Worm (Caenorhabditis elegans): ENCODE measurements around the gene C18B2.3.

ce11 chrX:3605727-3606126, 4.1 kb downstream of the C18B2.3 start, which contains the start of gene C18B2.4:
- peak in 1 of 2 experiments; percentile 53 for TF ChIP-seq unc-62 (GFP tag; optimal IDR thresholded peaks at IDR 0.05 in 1 of 2)
- TF ChIP-seq unc-62 (tag; optimal IDR thresholded peaks at IDR 0.05): no peak
- TF ChIP-seq aha-1 (tag): peak; percentile 98
